Worm (Caenorhabditis elegans) whole organism, L1 larva: ENCODE results near the gene lipl-7.

Source experiments
- F16B12.6 ChIP-seq: fragments of 150-350 bp; optimal IDR thresholded peaks from 2 replicates; lab custom pipeline; 2014; ENCODE audit warnings: missing biosample characterization, missing genetic modification characterization
- ama-1 ChIP-seq: fragments of 150-350 bp; optimal IDR thresholded peaks from 2 replicates; lab custom pipeline; 2014
- ceh-82 ChIP-seq, 3 experiments: fragments of 150-350 bp in 1 of 3; sonication (generic microtip) in 2 of 3; optimal IDR thresholded peaks; 2 replicates each; lab custom pipeline; 2014 to 2017; ENCODE audit warnings: missing biosample characterization in 3 of 3, missing genetic modification characterization in 3 of 3
- efl-3 ChIP-seq: fragments of 200-800 bp; sonication (Bioruptor generic); optimal IDR thresholded peaks from 2 replicates; lab custom pipeline; 2018; ENCODE audit warnings: mild to moderate bottlenecking, missing genetic modification characterization, missing compliant biosample characterization
- egl-27 ChIP-seq, 2 experiments: fragments of 150-350 bp in 1 of 2; sonication (generic microtip); optimal IDR thresholded peaks; 3 replicates each; lab custom pipeline; 2017 to 2018; ENCODE audit warnings: missing biosample characterization in 2 of 2, missing genetic modification characterization in 2 of 2, missing genetic modification reagents in 2 of 2
- lin-13 ChIP-seq: fragments of 150-350 bp; optimal IDR thresholded peaks from 2 replicates; lab custom pipeline; 2014; ENCODE audit warnings: missing biosample characterization, missing genetic modification reagents, missing genetic modification characterization
- nhr-237 ChIP-seq: fragments of 150-350 bp; optimal IDR thresholded peaks from 2 replicates; lab custom pipeline; 2014; ENCODE audit warnings: missing biosample characterization, missing genetic modification characterization
- nhr-28 ChIP-seq: fragments of 150-350 bp; optimal IDR thresholded peaks from 2 replicates; lab custom pipeline; 2014; ENCODE audit warnings: missing biosample characterization, missing genetic modification characterization
- nhr-84 ChIP-seq: sonication (generic microtip); optimal IDR thresholded peaks from 2 replicates; lab custom pipeline; 2017; ENCODE audit warnings: missing biosample characterization, missing genetic modification characterization
- pqm-1 ChIP-seq: sonication (generic microtip); optimal IDR thresholded peaks from 3 replicates; lab custom pipeline; 2017; ENCODE audit warnings: missing biosample characterization, missing genetic modification characterization
- skn-1 ChIP-seq: fragments of 150-350 bp; optimal IDR thresholded peaks from 2 replicates; lab custom pipeline; 2014; ENCODE audit warnings: missing biosample characterization, missing genetic modification characterization
- sptf-1 ChIP-seq: fragments of 150-350 bp; optimal IDR thresholded peaks from 2 replicates; lab custom pipeline; 2014; ENCODE audit warnings: missing biosample characterization, missing genetic modification characterization

ce11 chrIV:10245666-10246210 lies 4.1 kb upstream of the lipl-7 start, which contains the start of gene F01G10.10:
- no peak for TF ChIP-seq skn-1
- TF ChIP-seq ceh-82 (tag; optimal IDR thresholded peaks at IDR 0.05; lab: Kevin White, UChicago) = no peak
- no peak for TF ChIP-seq lin-13
- no peak for TF ChIP-seq pqm-1 (tag; lab: Kevin White, UChicago)
- TF ChIP-seq F16B12.6 (tag; lab: Kevin White, UChicago) = no peak
- no peak for TF ChIP-seq efl-3 (GFP tag; lab: Kevin White, UChicago)
- TF ChIP-seq nhr-237 (tag; lab: Kevin White, UChicago) = no peak
- TF ChIP-seq egl-27 (tag; optimal IDR thresholded peaks at IDR 0.05; lab: Kevin White, UChicago) = no peak
- TF ChIP-seq nhr-84 = no peak
- TF ChIP-seq sptf-1 = no peak
- TF ChIP-seq ama-1 (lab: Kevin White, UChicago) = no peak
- no peak for TF ChIP-seq nhr-28 (tag; lab: Kevin White, UChicago)
